Fruit fly (Drosophila melanogaster) whole organism, embryonic: ENCODE results near the gene Awh.
A peak's percentile ranks its signal among the peaks of the same experiment; 100 is the strongest.

Source experiments
- Adf1 ChIP-seq: fragments of 200-800 bp; sonication (Bioruptor generic); IDR thresholded peaks from 2 replicates; pipeline ENCODE4 v1.3.6; 2022; ENCODE audit warnings: missing biosample characterization, missing genetic modification characterization
- Aef1 ChIP-seq: fragments of 200-800 bp; sonication (Bioruptor generic); IDR thresholded peaks from 3 replicates; pipeline ENCODE4 v1.3.6; 2022; ENCODE audit warnings: missing biosample characterization, missing genetic modification characterization
- Atf3 ChIP-seq: fragments of 200-800 bp; sonication (Bioruptor generic); optimal IDR thresholded peaks from 3 replicates; lab custom pipeline; 2016; ENCODE audit warnings: missing biosample characterization, missing genetic modification characterization
- C15 ChIP-seq: fragments of 200-800 bp; sonication (Bioruptor generic); IDR thresholded peaks from 3 replicates; pipeline ENCODE4 v1.3.6; 2022; ENCODE audit warnings: missing biosample characterization, missing genetic modification characterization
- CG11504 ChIP-seq: fragments of 200-800 bp; sonication (Bioruptor generic); optimal IDR thresholded peaks from 3 replicates; lab custom pipeline; 2019; ENCODE audit warnings: missing biosample characterization, mild to moderate bottlenecking, missing genetic modification characterization, moderate library complexity
- CG12659 ChIP-seq: fragments of 200-800 bp; sonication (Bioruptor generic); optimal IDR thresholded peaks from 3 replicates; lab custom pipeline; 2017; ENCODE audit warnings: mild to moderate bottlenecking, missing biosample characterization, missing genetic modification reagents, missing genetic modification characterization
- CG13894 ChIP-seq: fragments of 200-800 bp; sonication (Bioruptor generic); optimal IDR thresholded peaks from 3 replicates; lab custom pipeline; 2018; ENCODE audit warnings: missing biosample characterization, mild to moderate bottlenecking, missing genetic modification characterization, moderate library complexity
- CG15601 ChIP-seq: fragments of 200-800 bp; sonication (Bioruptor generic); optimal IDR thresholded peaks from 3 replicates; lab custom pipeline; 2019; ENCODE audit warnings: missing biosample characterization, mild to moderate bottlenecking, missing genetic modification characterization, moderate library complexity
- CG16863 ChIP-seq: fragments of 200-800 bp; sonication (Bioruptor generic); optimal IDR thresholded peaks from 3 replicates; lab custom pipeline; 2016; ENCODE audit warnings: missing biosample characterization, missing genetic modification characterization
- CG17568 ChIP-seq: fragments of 200-800 bp; sonication (Bioruptor generic); optimal IDR thresholded peaks from 2 replicates; lab custom pipeline; 2018; ENCODE audit warnings: missing biosample characterization, mild to moderate bottlenecking, missing genetic modification characterization, moderate library complexity
- CG2199 ChIP-seq: fragments of 200-800 bp; sonication (Bioruptor generic); IDR thresholded peaks from 3 replicates; pipeline ENCODE4 v1.3.6; 2022; ENCODE audit warnings: missing biosample characterization, missing genetic modification characterization
- CG2678 ChIP-seq: fragments of 200-800 bp; sonication (Bioruptor generic); optimal IDR thresholded peaks from 3 replicates; lab custom pipeline; 2019; ENCODE audit warnings: missing biosample characterization, mild to moderate bottlenecking, missing genetic modification characterization, moderate library complexity
- CG3407 ChIP-seq: fragments of 200-800 bp; sonication (Bioruptor generic); optimal IDR thresholded peaks from 2 replicates; lab custom pipeline; 2018; ENCODE audit warnings: missing biosample characterization, mild to moderate bottlenecking, missing genetic modification characterization
- CG3995 ChIP-seq: fragments of 200-800 bp; sonication (Bioruptor generic); optimal IDR thresholded peaks from 3 replicates; lab custom pipeline; 2016; ENCODE audit warnings: missing biosample characterization, missing genetic modification characterization
- CG5953 ChIP-seq: fragments of 200-800 bp; sonication (Bioruptor generic); IDR thresholded peaks from 2 replicates; pipeline ENCODE4 v1.3.6; 2022; ENCODE audit warnings: missing biosample characterization, missing genetic modification characterization
- CG6683 ChIP-seq: fragments of 200-800 bp; sonication (Bioruptor generic); optimal IDR thresholded peaks from 2 replicates; lab custom pipeline; 2017; ENCODE audit warnings: missing biosample characterization, mild to moderate bottlenecking, missing genetic modification characterization, missing genetic modification reagents
- CG6765 ChIP-seq: fragments of 200-800 bp; sonication (Bioruptor generic); optimal IDR thresholded peaks from 3 replicates; lab custom pipeline; 2017; ENCODE audit warnings: missing biosample characterization, mild to moderate bottlenecking, missing genetic modification characterization
- CG6854 ChIP-seq: fragments of 200-800 bp; sonication (Bioruptor generic); optimal IDR thresholded peaks from 3 replicates; lab custom pipeline; 2017; ENCODE audit warnings: missing biosample characterization, mild to moderate bottlenecking, missing genetic modification characterization
- CG7556 ChIP-seq: fragments of 200-800 bp; sonication (Bioruptor generic); optimal IDR thresholded peaks from 2 replicates; lab custom pipeline; 2017; ENCODE audit warnings: missing biosample characterization, mild to moderate bottlenecking, missing genetic modification characterization
- CG7786 ChIP-seq: fragments of 200-800 bp; sonication (Bioruptor generic); optimal IDR thresholded peaks from 2 replicates; lab custom pipeline; 2016; ENCODE audit warnings: missing biosample characterization, missing genetic modification characterization
- CG9727 ChIP-seq: fragments of 200-800 bp; sonication (Bioruptor generic); optimal IDR thresholded peaks from 3 replicates; lab custom pipeline; 2017; ENCODE audit warnings: missing biosample characterization, mild to moderate bottlenecking, missing genetic modification characterization
- CG9932 ChIP-seq: fragments of 200-800 bp; sonication (Bioruptor generic); IDR thresholded peaks from 2 replicates; pipeline ENCODE4 v1.3.6; 2022; ENCODE audit warnings: missing biosample characterization, missing genetic modification characterization
- Gsc ChIP-seq: fragments of 200-800 bp; sonication (Bioruptor generic); IDR thresholded peaks from 2 replicates; pipeline ENCODE4 v1.3.6; 2022; ENCODE audit warnings: missing biosample characterization, missing genetic modification characterization
- H15 ChIP-seq: fragments of 200-800 bp; sonication (Bioruptor generic); IDR thresholded peaks from 3 replicates; pipeline ENCODE4 v1.3.6; 2022; ENCODE audit warnings: missing biosample characterization, missing genetic modification characterization
- HHEX ChIP-seq: fragments of 200-800 bp; sonication (Bioruptor generic); optimal IDR thresholded peaks from 3 replicates; lab custom pipeline; 2017; ENCODE audit warnings: missing biosample characterization, mild to moderate bottlenecking, missing genetic modification characterization, missing genetic modification reagents
- Hand ChIP-seq: fragments of 200-800 bp; sonication (Bioruptor generic); optimal IDR thresholded peaks from 2 replicates; lab custom pipeline; 2017; ENCODE audit warnings: mild to moderate bottlenecking, missing biosample characterization, missing genetic modification reagents, missing genetic modification characterization
- Hey ChIP-seq: fragments of 200-800 bp; sonication (Bioruptor generic); optimal IDR thresholded peaks from 3 replicates; lab custom pipeline; 2018; ENCODE audit warnings: missing biosample characterization, mild to moderate bottlenecking, missing genetic modification characterization
- Hr39 ChIP-seq: fragments of >200 bp; optimal IDR thresholded peaks from 2 replicates; lab custom pipeline; 2017
- Hsf ChIP-seq: fragments of 200-800 bp; sonication (Bioruptor generic); optimal IDR thresholded peaks from 3 replicates; lab custom pipeline; 2016; ENCODE audit warnings: missing biosample characterization, missing genetic modification characterization
- Scr ChIP-seq: fragments of 200-800 bp; sonication (Bioruptor generic); IDR thresholded peaks from 2 replicates; pipeline ENCODE4 v1.3.6; 2022; ENCODE audit warnings: missing biosample characterization, missing genetic modification characterization; ENCODE audit not compliant: partially characterized antibody
- Sin3A ChIP-seq: fragments of >200 bp; optimal IDR thresholded peaks from 2 replicates; lab custom pipeline; 2018
- Usf ChIP-seq: fragments of 200-800 bp; sonication (Bioruptor generic); optimal IDR thresholded peaks from 2 replicates; lab custom pipeline; 2017; ENCODE audit warnings: missing genotype, missing biosample characterization, missing genetic modification characterization
- aop ChIP-seq: fragments of 200-800 bp; sonication (Bioruptor generic); IDR thresholded peaks from 2 replicates; pipeline ENCODE4 v1.3.6; 2022; ENCODE audit warnings: missing biosample characterization, missing genetic modification characterization
- bab2 ChIP-seq: fragments of 200-800 bp; sonication (Bioruptor generic); optimal IDR thresholded peaks from 2 replicates; lab custom pipeline; 2016; ENCODE audit warnings: missing biosample characterization, missing genetic modification characterization
- chn ChIP-seq: fragments of 200-800 bp; sonication (Bioruptor generic); optimal IDR thresholded peaks from 2 replicates; lab custom pipeline; 2016; ENCODE audit warnings: missing biosample characterization, missing genetic modification characterization
- ci ChIP-seq: fragments of 200-800 bp; sonication (Bioruptor generic); IDR thresholded peaks from 3 replicates; pipeline ENCODE4 v1.3.6; 2022; ENCODE audit warnings: missing biosample characterization, missing genetic modification characterization
- fd96Cb ChIP-seq: fragments of 200-800 bp; sonication (Bioruptor generic); optimal IDR thresholded peaks from 2 replicates; lab custom pipeline; 2018; ENCODE audit warnings: missing biosample characterization, mild to moderate bottlenecking, missing genetic modification characterization, moderate library complexity
- jumu ChIP-seq: fragments of 200-800 bp; sonication (Bioruptor generic); optimal IDR thresholded peaks from 3 replicates; lab custom pipeline; 2016; ENCODE audit warnings: missing biosample characterization, missing genetic modification characterization
- kay ChIP-seq: fragments of 200-800 bp; sonication (Bioruptor generic); optimal IDR thresholded peaks from 2 replicates; lab custom pipeline; 2016; ENCODE audit warnings: missing biosample characterization, missing genetic modification characterization
- lilli ChIP-seq: fragments of 200-800 bp; sonication (Bioruptor generic); optimal IDR thresholded peaks from 3 replicates; lab custom pipeline; 2016; ENCODE audit warnings: missing biosample characterization, missing genetic modification characterization
- mam ChIP-seq: fragments of 200-800 bp; sonication (Bioruptor generic); optimal IDR thresholded peaks from 3 replicates; lab custom pipeline; 2016; ENCODE audit warnings: missing biosample characterization, missing genetic modification characterization
- oc ChIP-seq: fragments of 200-800 bp; sonication (Bioruptor generic); optimal IDR thresholded peaks from 2 replicates; lab custom pipeline; 2018; ENCODE audit warnings: missing biosample characterization, mild to moderate bottlenecking, missing genetic modification characterization, moderate library complexity
- odd ChIP-seq: fragments of 200-800 bp; sonication (Bioruptor generic); optimal IDR thresholded peaks from 2 replicates; lab custom pipeline; 2017; ENCODE audit warnings: missing biosample characterization, mild to moderate bottlenecking, missing genetic modification characterization
- org-1 ChIP-seq: fragments of 200-800 bp; sonication (Bioruptor generic); optimal IDR thresholded peaks from 2 replicates; lab custom pipeline; 2017; ENCODE audit warnings: missing biosample characterization, missing genetic modification characterization
- pnt ChIP-seq: fragments of 200-800 bp; sonication (Bioruptor generic); optimal IDR thresholded peaks from 3 replicates; lab custom pipeline; 2016; ENCODE audit warnings: missing biosample characterization, missing genetic modification characterization
- prd ChIP-seq, 3 experiments: fragments of >200 bp in 2 of 3; fragments of 200-800 bp in 1 of 3; sonication (Bioruptor generic) in 1 of 3; optimal IDR thresholded peaks in 2 of 3; IDR thresholded peaks in 1 of 3; 2 replicates in 2 of 3; 3 replicates in 1 of 3; pipeline versions ENCODE4 v1.3.6 to Lab custom; 2017 to 2022; ENCODE audit warnings: missing biosample characterization in 1 of 3, missing genetic modification characterization in 1 of 3
- pum ChIP-seq: fragments of 200-800 bp; sonication (Bioruptor generic); optimal IDR thresholded peaks from 2 replicates; lab custom pipeline; 2016; ENCODE audit warnings: missing biosample characterization, missing genetic modification characterization
- sisA ChIP-seq: fragments of 200-800 bp; sonication (Bioruptor generic); IDR thresholded peaks from 2 replicates; pipeline ENCODE4 v1.3.6; 2022; ENCODE audit warnings: missing biosample characterization, missing genetic modification characterization
- slou ChIP-seq: fragments of 200-800 bp; sonication (Bioruptor generic); optimal IDR thresholded peaks from 3 replicates; lab custom pipeline; 2016; ENCODE audit warnings: missing biosample characterization, missing genetic modification characterization
- ssp ChIP-seq: fragments of 200-800 bp; sonication (Bioruptor generic); IDR thresholded peaks from 2 replicates; pipeline ENCODE4 v1.3.6; 2022; ENCODE audit warnings: missing biosample characterization, missing genetic modification characterization
- unpg ChIP-seq: fragments of 200-800 bp; sonication (Bioruptor generic); optimal IDR thresholded peaks from 3 replicates; lab custom pipeline; 2018; ENCODE audit warnings: missing biosample characterization, mild to moderate bottlenecking, missing genetic modification characterization, moderate library complexity

The Awh gene

DNA sequence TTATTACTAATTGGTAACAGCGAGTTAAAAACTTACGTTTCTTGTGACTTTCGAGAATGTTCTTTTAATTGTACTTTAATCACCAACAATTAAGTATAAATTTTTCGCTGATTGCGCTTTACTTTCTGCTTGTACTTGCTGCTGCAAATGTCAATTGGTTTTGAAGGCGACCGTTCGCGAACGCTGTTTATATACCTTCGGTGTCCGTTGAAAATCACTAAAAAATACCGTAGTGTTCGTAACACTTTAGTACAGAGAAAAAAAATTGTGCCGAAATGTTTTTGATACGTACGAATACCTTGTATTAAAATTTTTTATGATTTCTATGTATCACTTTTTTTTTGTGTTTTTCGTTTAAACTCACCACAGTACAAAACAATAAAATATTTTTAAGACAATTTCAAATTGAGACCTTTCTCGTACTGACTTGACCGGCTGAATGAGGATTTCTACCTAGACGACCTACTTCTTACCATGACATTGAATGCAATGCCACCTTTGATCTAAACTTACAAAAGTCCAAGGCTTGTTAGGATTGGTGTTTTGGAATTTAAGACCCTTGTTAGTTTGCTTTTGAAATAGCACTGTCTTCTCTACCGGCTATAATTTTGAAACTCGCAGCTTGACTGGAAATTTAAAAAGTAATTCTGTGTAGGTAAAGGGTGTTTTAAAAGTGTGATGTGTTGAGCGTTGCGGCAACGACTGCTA, 56.6 kb downstream of the Awh start, which contains the start of gene Ubi-p63E (continued):
- TF ChIP-seq slou (GFP tag; lab: Kevin White, UChicago), result peak; percentile 15
- TF ChIP-seq CG7556 (GFP tag; lab: Kevin White, UChicago), result peak; percentile 58
- TF ChIP-seq bab2 (GFP tag; lab: Kevin White, UChicago), result peak; percentile 76
- no peak for TF ChIP-seq CG3995 (GFP tag; lab: Kevin White, UChicago)
- no peak for TF ChIP-seq H15 (GFP tag; lab: Robert Waterston, UW)
- TF ChIP-seq Hsf (GFP tag; lab: Kevin White, UChicago), result peak; percentile 73
- peak; percentile 57 for TF ChIP-seq CG11504 (tag; lab: Kevin White, UChicago)
- TF ChIP-seq ssp, result no peak
- no peak for TF ChIP-seq sisA (GFP tag; lab: Robert Waterston, UW)
- TF ChIP-seq CG6683 (GFP tag; lab: Kevin White, UChicago), result no peak
- TF ChIP-seq CG7786 (GFP tag; lab: Kevin White, UChicago), result peak; percentile 58
- TF ChIP-seq CG17568 (GFP tag; lab: Kevin White, UChicago), result no peak
- TF ChIP-seq CG6765 (GFP tag; lab: Kevin White, UChicago), result no peak
- peak; percentile 62 for TF ChIP-seq Atf3
- TF ChIP-seq pum (GFP tag; lab: Kevin White, UChicago), result peak; percentile 75
- no peak for TF ChIP-seq Sin3A
- TF ChIP-seq unpg, result peak; percentile 60
- TF ChIP-seq chn (GFP tag; lab: Kevin White, UChicago), result peak; percentile 55
- peak; percentile 34 for TF ChIP-seq oc (tag; lab: Kevin White, UChicago)
- no peak for TF ChIP-seq Hey (tag; lab: Kevin White, UChicago)
- peak; percentile 61 for TF ChIP-seq pnt (GFP tag; lab: Kevin White, UChicago)
- TF ChIP-seq Gsc, result no peak
- no peak for TF ChIP-seq CG6854 (GFP tag; lab: Kevin White, UChicago)
- peak; percentile 5 for TF ChIP-seq CG15601 (tag; lab: Kevin White, UChicago)
- no peak for TF ChIP-seq ci
- peak; percentile 64 for TF ChIP-seq fd96Cb (tag; lab: Kevin White, UChicago)
- TF ChIP-seq CG13894 (tag; lab: Kevin White, UChicago), result peak; percentile 66
- peak; percentile 22 for TF ChIP-seq CG3407 (GFP tag; lab: Kevin White, UChicago)
- no peak for TF ChIP-seq C15
- no peak for TF ChIP-seq CG5953 (GFP tag; lab: Robert Waterston, UW)
- no peak for TF ChIP-seq Hand (GFP tag; lab: Kevin White, UChicago)
- peak; percentile 81 for TF ChIP-seq mam (GFP tag; lab: Kevin White, UChicago)
- TF ChIP-seq CG16863 (GFP tag; lab: Kevin White, UChicago), result peak; percentile 26
- TF ChIP-seq Hr39 (lab: Kevin White, UChicago), result no peak
- TF ChIP-seq jumu (GFP tag; lab: Kevin White, UChicago), result peak; percentile 50
- TF ChIP-seq odd (GFP tag; lab: Kevin White, UChicago), result no peak
- peak; percentile 46 for TF ChIP-seq org-1 (GFP tag; lab: Kevin White, UChicago)
- TF ChIP-seq aop (GFP tag; lab: Robert Waterston, UW), result no peak
- TF ChIP-seq CG2199, result no peak
- no peak for TF ChIP-seq CG9932 (GFP tag; lab: Robert Waterston, UW)
- no peak for TF ChIP-seq Aef1
- TF ChIP-seq prd (optimal IDR thresholded peaks at IDR 0.05; lab: Kevin White, UChicago), result no peak
- no peak for TF ChIP-seq prd (GFP tag; IDR thresholded peaks at IDR 0.05; lab: Robert Waterston, UW)
- peak; percentile 43 for TF ChIP-seq CG12659 (GFP tag; lab: Kevin White, UChicago)
- TF ChIP-seq CG9727, result peak; percentile 74
- TF ChIP-seq lilli, result peak; percentile 4
- TF ChIP-seq Scr (GFP tag; lab: Robert Waterston, UW), result no peak
- no peak for TF ChIP-seq kay (GFP tag; lab: Kevin White, UChicago)
- TF ChIP-seq CG2678 (tag; lab: Kevin White, UChicago), result peak; percentile 70
- TF ChIP-seq Usf (GFP tag; lab: Kevin White, UChicago), result peak; percentile 58
- TF ChIP-seq HHEX (GFP tag; lab: Kevin White, UChicago), result peak; percentile 40
- no peak for TF ChIP-seq Adf1 (GFP tag; lab: Robert Waterston, UW)
